In the genomic region with DNA sequence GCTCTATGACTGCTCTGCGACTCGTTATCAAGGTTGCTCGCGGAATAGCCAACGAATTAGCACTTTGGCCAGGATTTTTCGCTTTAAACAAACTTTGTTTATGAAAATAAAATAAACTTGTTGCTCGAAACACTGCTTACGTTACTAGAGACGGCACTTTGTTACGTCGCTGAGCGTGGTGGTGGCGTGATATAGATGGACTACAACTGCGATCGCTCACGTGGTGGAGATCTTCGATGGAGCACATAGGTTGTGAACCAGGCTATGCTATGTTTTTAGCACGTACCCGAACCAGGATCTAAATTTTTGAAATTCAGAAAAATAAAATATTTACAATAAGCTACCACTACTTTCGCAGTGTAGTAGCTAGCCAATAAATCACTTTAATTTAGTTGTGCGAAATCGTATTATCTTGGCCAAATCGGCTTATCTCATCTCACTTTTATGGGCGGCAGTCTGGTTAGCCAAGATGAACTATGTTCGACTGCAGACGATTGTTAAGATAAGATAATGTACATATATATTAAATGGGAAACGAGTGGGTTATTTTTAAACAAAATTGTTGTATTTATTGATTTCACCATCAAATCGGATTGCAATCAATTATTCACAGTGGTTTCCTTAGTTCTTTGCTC, we compare ENCODE assay signal across 5 fruit fly cellular contexts.
TF ChIP-seq lines count a peak whose summit lies in the region.

A gene (minus strand): TSS at position 153 of the 635 bp plus-strand sequence.

- peak; percentile 81 to 84 for TF ChIP-seq CTCF in S2 (optimal IDR thresholded peaks at IDR 0.05; lab: Kevin White, UChicago)
- peak; percentile 65 for TF ChIP-seq CTCF in whole organism, embryonic (GFP tag; optimal IDR thresholded peaks at IDR 0.05; lab: Kevin White, UChicago)

TF ChIP-seq in whole organism, adult, 20 proteins besides CTCF, POLR2A, EP300 and RAD21:
- TF ChIP-seq pad (GFP tag; optimal IDR thresholded peaks at IDR 0.05; lab: Kevin White, UChicago) (no peak), Mnt (GFP tag; optimal IDR thresholded peaks at IDR 0.05; lab: Kevin White, UChicago) (peak; percentile 39), bab1 (GFP tag; optimal IDR thresholded peaks at IDR 0.05; lab: Kevin White, UChicago) (peak; percentile 38), Crg-1 (GFP tag; optimal IDR thresholded peaks at IDR 0.05; lab: Kevin White, UChicago) (no peak), CG5204 (GFP tag; optimal IDR thresholded peaks at IDR 0.05; lab: Kevin White, UChicago) (no peak), CG11617 (GFP tag; optimal IDR thresholded peaks at IDR 0.05; lab: Kevin White, UChicago) (peak; percentile 18), CG7045 (GFP tag; optimal IDR thresholded peaks at IDR 0.05; lab: Kevin White, UChicago) (no peak)

TF ChIP-seq in whole organism, embryonic, 481 proteins besides CTCF, POLR2A, EP300 and RAD21 (continues in another document):
- TF ChIP-seq mld (GFP tag; IDR thresholded peaks at IDR 0.05; lab: Robert Waterston, UW; ENCODE audit: partially characterized antibody): peak; percentile 81; the same call in 2 of the 3 replicates
- TF ChIP-seq CG18619 (GFP tag; optimal IDR thresholded peaks at IDR 0.05; lab: Kevin White, UChicago): no peak
- TF ChIP-seq pho (GFP tag; optimal IDR thresholded peaks at IDR 0.05; lab: Kevin White, UChicago): peak; percentile 19
- no peak for TF ChIP-seq CG7745 (tag; optimal IDR thresholded peaks at IDR 0.05; lab: Kevin White, UChicago)
- TF ChIP-seq CG6683 (GFP tag; optimal IDR thresholded peaks at IDR 0.05; lab: Kevin White, UChicago): no peak
- peak; percentile 24 for TF ChIP-seq sens (GFP tag; lab: Kevin White, UChicago)
- peak; percentile 18 for TF ChIP-seq Nf-YC (tag; optimal IDR thresholded peaks at IDR 0.05; lab: Kevin White, UChicago)
- TF ChIP-seq Dip3 (GFP tag; optimal IDR thresholded peaks at IDR 0.05; lab: Kevin White, UChicago): peak; percentile 33
- peak; percentile 9 for TF ChIP-seq CG9817 (tag; optimal IDR thresholded peaks at IDR 0.05; lab: Kevin White, UChicago)
- peak; percentile 53; the same call in 1 of the 2 replicates for TF ChIP-seq tna (GFP tag; IDR thresholded peaks at IDR 0.05; lab: Robert Waterston, UW; ENCODE audit: partially characterized antibody)
- no peak for TF ChIP-seq CG31388 (GFP tag; optimal IDR thresholded peaks at IDR 0.05; lab: Kevin White, UChicago)
- TF ChIP-seq chm (GFP tag; IDR thresholded peaks at IDR 0.05; lab: Robert Waterston, UW): peak; percentile 15; the same call in 1 of the 2 replicates
- TF ChIP-seq Lim3 (GFP tag; IDR thresholded peaks at IDR 0.05; lab: Robert Waterston, UW): no peak
- TF ChIP-seq CHES-1-like (GFP tag; optimal IDR thresholded peaks at IDR 0.05; lab: Kevin White, UChicago): peak; percentile 29
- peak; percentile 38 for TF ChIP-seq CG14710 (tag; optimal IDR thresholded peaks at IDR 0.05; lab: Kevin White, UChicago)
- TF ChIP-seq slbo (GFP tag; IDR thresholded peaks at IDR 0.05; lab: Robert Waterston, UW): peak; percentile 43; the same call in 1 of the 2 replicates
- TF ChIP-seq CG9797 (GFP tag; optimal IDR thresholded peaks at IDR 0.05; lab: Kevin White, UChicago): peak; percentile 55
- no peak for TF ChIP-seq ara (GFP tag; IDR thresholded peaks at IDR 0.05; lab: Robert Waterston, UW)
- no peak for TF ChIP-seq ewg (GFP tag; optimal IDR thresholded peaks at IDR 0.05; lab: Kevin White, UChicago)
- TF ChIP-seq MESR4 (GFP tag; optimal IDR thresholded peaks at IDR 0.05; lab: Kevin White, UChicago): peak; percentile 71
- TF ChIP-seq Dll (GFP tag; IDR thresholded peaks at IDR 0.05; lab: Robert Waterston, UW; ENCODE audit: partially characterized antibody): peak; percentile 80
- TF ChIP-seq CG17361 (GFP tag; IDR thresholded peaks at IDR 0.05; lab: Robert Waterston, UW): no peak
- TF ChIP-seq CG14965 (GFP tag; optimal IDR thresholded peaks at IDR 0.05; lab: Kevin White, UChicago; ENCODE audit: borderline replicate concordance): no peak
- no peak for TF ChIP-seq Vsx1 (GFP tag; optimal IDR thresholded peaks at IDR 0.05; lab: Kevin White, UChicago)

TF ChIP-seq in whole organism, prepupa, 60 proteins besides CTCF, POLR2A, EP300 and RAD21:
- TF ChIP-seq Eip78C (GFP tag; lab: Kevin White, UChicago) (peak; percentile 32), Sox102F (GFP tag; optimal IDR thresholded peaks at IDR 0.05; lab: Kevin White, UChicago) (no peak), Hr38 (GFP tag; optimal IDR thresholded peaks at IDR 0.05; lab: Kevin White, UChicago) (no peak), Sox14 (GFP tag; optimal IDR thresholded peaks at IDR 0.05; lab: Kevin White, UChicago) (no peak)

TF ChIP-seq in whole organism, wandering third instar larva, 38 proteins besides CTCF, POLR2A, EP300 and RAD21:
- no peak for TF ChIP-seq Mio (GFP tag; optimal IDR thresholded peaks at IDR 0.05; lab: Kevin White, UChicago)
- peak; percentile 62 for TF ChIP-seq Hr83 (GFP tag; optimal IDR thresholded peaks at IDR 0.05; lab: Kevin White, UChicago; ENCODE audit: poor library complexity, severe bottlenecking)
- TF ChIP-seq h (GFP tag; optimal IDR thresholded peaks at IDR 0.05; lab: Kevin White, UChicago): peak; percentile 30
- TF ChIP-seq Myc (optimal IDR thresholded peaks at IDR 0.05; lab: Kevin White, UChicago): peak; percentile 87
